Fruit fly (Drosophila melanogaster): ENCODE measurements around the gene CG42465.

CG42465 gene

DNA sequence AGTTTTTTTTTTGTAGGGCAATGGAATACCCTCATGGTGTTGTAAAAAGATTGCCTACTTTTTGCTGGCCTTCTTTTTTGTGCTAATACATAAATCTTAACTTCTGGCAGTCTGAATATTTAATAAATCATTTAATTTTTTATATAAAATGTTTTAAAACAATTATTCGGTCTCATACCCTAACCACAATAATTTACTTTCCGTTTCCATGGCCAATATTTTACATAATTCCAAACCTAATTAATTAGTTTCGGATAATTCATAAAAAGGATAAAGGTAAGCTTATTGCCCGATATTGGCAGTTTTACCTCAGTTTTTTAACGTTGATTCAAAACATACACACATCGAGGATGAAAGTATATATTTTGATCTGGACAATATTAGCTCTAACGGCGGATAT lies at the start of gene CG42465:
TSS of gene CG42465 (plus strand) at position 301 of the 400 bp plus-strand sequence.
- TF ChIP-seq CG4496 (GFP tag; IDR thresholded peaks at IDR 0.05) (no peak), fd96Ca (GFP tag; IDR thresholded peaks at IDR 0.05) (no peak), D1 (tag; optimal IDR thresholded peaks at IDR 0.05) (no peak), EcR (GFP tag; optimal IDR thresholded peaks at IDR 0.05) (no peak), CG17806 (tag; optimal IDR thresholded peaks at IDR 0.05) (no peak), Pif1B (GFP tag; optimal IDR thresholded peaks at IDR 0.05) (no peak), CG12605 (GFP tag; IDR thresholded peaks at IDR 0.05) (no peak), CG32121 (GFP tag; IDR thresholded peaks at IDR 0.05) (no peak), CG15710 (tag; optimal IDR thresholded peaks at IDR 0.05) (no peak), gl (tag; optimal IDR thresholded peaks at IDR 0.05) (no peak), Snoo (tag; optimal IDR thresholded peaks at IDR 0.05) (no peak), CG13204 (GFP tag; optimal IDR thresholded peaks at IDR 0.05) (no peak), CG9948 (tag; optimal IDR thresholded peaks at IDR 0.05) (no peak)

DNA sequence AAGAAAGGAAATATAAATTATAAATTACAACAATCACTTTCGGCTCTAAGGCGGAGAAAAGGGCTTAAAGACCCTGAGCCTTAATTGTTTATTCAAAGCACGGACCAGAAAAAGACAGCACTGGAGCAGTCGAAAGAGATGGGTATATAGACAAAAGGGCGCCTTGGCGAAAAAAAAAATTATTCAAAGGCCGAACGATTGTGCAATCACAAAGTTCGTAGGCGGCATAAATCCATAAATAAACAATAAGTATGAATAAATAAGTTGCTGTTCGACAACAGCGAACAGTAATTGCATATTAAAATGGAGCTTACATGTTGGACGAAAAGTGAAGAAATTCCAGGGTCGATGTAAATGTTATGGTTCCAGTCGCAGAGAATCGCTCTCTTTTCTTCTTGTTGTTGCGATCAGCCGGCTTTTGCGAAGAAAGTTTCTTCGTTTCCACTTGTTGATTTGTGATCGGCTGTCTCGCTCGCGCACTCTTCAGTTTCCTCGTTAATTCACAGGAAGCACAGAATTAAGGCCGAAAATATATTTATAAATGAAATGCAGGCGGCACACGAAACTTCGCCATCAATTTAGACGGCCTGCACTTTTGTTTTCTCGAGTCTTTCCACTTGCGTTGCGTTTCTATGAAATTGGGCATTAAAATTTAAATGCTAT lies 44.9 kb upstream of the CG42465 start:
- no peak for TF ChIP-seq CG17806 (tag; optimal IDR thresholded peaks at IDR 0.05)
- TF ChIP-seq CG8159 (tag; optimal IDR thresholded peaks at IDR 0.05) = no peak
- no peak for TF ChIP-seq CG9948 (tag; optimal IDR thresholded peaks at IDR 0.05)
- TF ChIP-seq CG34367 (tag; optimal IDR thresholded peaks at IDR 0.05) = no peak
- TF ChIP-seq CG8301 (tag; optimal IDR thresholded peaks at IDR 0.05) = no peak
- no peak for TF ChIP-seq CG32121 (GFP tag; IDR thresholded peaks at IDR 0.05)
- no peak for TF ChIP-seq fd96Ca (GFP tag; IDR thresholded peaks at IDR 0.05)
- no peak for TF ChIP-seq CG15710 (tag; optimal IDR thresholded peaks at IDR 0.05)
- no peak for TF ChIP-seq CG14655 (GFP tag; optimal IDR thresholded peaks at IDR 0.05)
- no peak for TF ChIP-seq CG13204 (GFP tag; optimal IDR thresholded peaks at IDR 0.05)
- no peak for TF ChIP-seq Pif1A (GFP tag; optimal IDR thresholded peaks at IDR 0.05)
- no peak for TF ChIP-seq D1 (tag; optimal IDR thresholded peaks at IDR 0.05)
- no peak for TF ChIP-seq EcR (GFP tag; optimal IDR thresholded peaks at IDR 0.05)
- no peak for TF ChIP-seq CG4496 (GFP tag; IDR thresholded peaks at IDR 0.05)
- no peak for TF ChIP-seq CG10348 (GFP tag; IDR thresholded peaks at IDR 0.05)
- TF ChIP-seq Snoo (tag; optimal IDR thresholded peaks at IDR 0.05) = no peak
- TF ChIP-seq Pif1B (GFP tag; optimal IDR thresholded peaks at IDR 0.05) = no peak
- TF ChIP-seq gl (tag; optimal IDR thresholded peaks at IDR 0.05) = no peak
- TF ChIP-seq rn (GFP tag; IDR thresholded peaks at IDR 0.05) = no peak

DNA sequence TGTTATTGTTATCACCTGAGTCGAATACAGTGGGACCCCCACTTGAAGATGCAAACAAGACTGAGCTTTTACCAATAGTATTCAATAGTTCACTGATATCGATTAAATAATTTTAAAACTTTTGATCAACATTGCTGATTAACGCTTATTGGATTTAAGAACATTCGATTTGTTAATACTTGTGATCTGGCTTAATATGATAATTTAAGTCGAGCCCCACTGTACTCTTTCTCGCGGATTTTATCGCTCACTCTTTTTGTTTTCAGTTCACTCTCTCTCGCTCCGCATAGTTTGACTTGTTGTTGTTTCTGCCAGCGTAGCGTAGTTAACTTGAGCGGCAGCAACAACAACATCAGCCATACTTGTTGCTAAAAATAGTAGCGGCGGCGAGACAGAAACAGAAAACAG lies 44.3 kb upstream of the CG42465 start:
- TF ChIP-seq CG14655 (GFP tag; optimal IDR thresholded peaks at IDR 0.05) = peak; percentile 98
- TF ChIP-seq Pif1B (GFP tag; optimal IDR thresholded peaks at IDR 0.05) = peak; percentile 99
- TF ChIP-seq CG34367 (tag; optimal IDR thresholded peaks at IDR 0.05) = peak; percentile 97
- peak; percentile 91 for TF ChIP-seq CG10348 (GFP tag; IDR thresholded peaks at IDR 0.05)
- peak; percentile 95 for TF ChIP-seq D1 (tag; optimal IDR thresholded peaks at IDR 0.05)
- TF ChIP-seq CG4496 (GFP tag; IDR thresholded peaks at IDR 0.05) = peak; percentile 99
- TF ChIP-seq CG32121 (GFP tag; IDR thresholded peaks at IDR 0.05) = peak; percentile 98
- peak; percentile 98 for TF ChIP-seq CG17806 (tag; optimal IDR thresholded peaks at IDR 0.05)
- TF ChIP-seq CG12605 (GFP tag; IDR thresholded peaks at IDR 0.05) = peak; percentile 98
- TF ChIP-seq CG15710 (tag; optimal IDR thresholded peaks at IDR 0.05) = peak; percentile 98
- TF ChIP-seq CG8159 (tag; optimal IDR thresholded peaks at IDR 0.05) = peak; percentile 98
- peak; percentile 97 for TF ChIP-seq rn (GFP tag; IDR thresholded peaks at IDR 0.05)
- peak; percentile 99 for TF ChIP-seq Snoo (tag; optimal IDR thresholded peaks at IDR 0.05)
- TF ChIP-seq CG8301 (tag; optimal IDR thresholded peaks at IDR 0.05) = peak; percentile 99
- peak; percentile 99 for TF ChIP-seq Ets98B (GFP tag; IDR thresholded peaks at IDR 0.05)
- peak; percentile 93 for TF ChIP-seq CG13204 (GFP tag; optimal IDR thresholded peaks at IDR 0.05)
- peak; percentile 68 for TF ChIP-seq EcR (GFP tag; optimal IDR thresholded peaks at IDR 0.05)
- peak; percentile 99 for TF ChIP-seq Pif1A (GFP tag; optimal IDR thresholded peaks at IDR 0.05)
- TF ChIP-seq CG9948 (tag; optimal IDR thresholded peaks at IDR 0.05) = peak; percentile 98
- peak; percentile 97 for TF ChIP-seq gl (tag; optimal IDR thresholded peaks at IDR 0.05)
- peak; percentile 99 for TF ChIP-seq fd96Ca (GFP tag; IDR thresholded peaks at IDR 0.05)

DNA sequence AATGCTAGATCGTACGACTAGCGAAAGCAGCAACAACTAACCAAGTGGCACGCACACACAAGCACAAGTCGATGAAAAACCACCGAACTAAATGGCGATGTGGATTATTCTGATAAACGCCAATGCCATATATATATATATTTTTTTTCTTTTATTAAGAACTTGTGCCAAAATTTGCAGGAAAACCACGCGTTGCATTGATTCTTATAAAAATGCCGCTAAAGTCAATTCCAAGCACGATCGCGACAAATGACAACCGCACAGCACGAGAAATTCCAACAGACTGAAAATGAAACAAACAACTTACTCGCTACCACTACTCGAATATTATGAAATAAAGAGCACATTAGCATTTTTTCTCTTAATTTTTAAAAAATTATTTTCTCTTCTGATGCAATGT lies 43.3 kb upstream of the CG42465 start, which contains the start of gene for:
TSS of gene for (minus strand) at position 287 of the 400 bp plus-strand sequence.
- peak; percentile 15; the same call in 1 of the 2 replicates for TF ChIP-seq CG32121 (GFP tag; IDR thresholded peaks at IDR 0.05)
- TF ChIP-seq CG15710 (tag; optimal IDR thresholded peaks at IDR 0.05) = no peak
- no peak for TF ChIP-seq Snoo (tag; optimal IDR thresholded peaks at IDR 0.05)
- no peak for TF ChIP-seq CG10348 (GFP tag; IDR thresholded peaks at IDR 0.05)
- no peak for TF ChIP-seq Pif1B (GFP tag; optimal IDR thresholded peaks at IDR 0.05)
- no peak for TF ChIP-seq fd96Ca (GFP tag; IDR thresholded peaks at IDR 0.05)
- peak; percentile 2 for TF ChIP-seq CG17806 (tag; optimal IDR thresholded peaks at IDR 0.05)
- no peak for TF ChIP-seq CG12605 (GFP tag; IDR thresholded peaks at IDR 0.05)
- TF ChIP-seq gl (tag; optimal IDR thresholded peaks at IDR 0.05) = no peak
- no peak for TF ChIP-seq Pif1A (GFP tag; optimal IDR thresholded peaks at IDR 0.05)
- no peak for TF ChIP-seq EcR (GFP tag; optimal IDR thresholded peaks at IDR 0.05)
- no peak for TF ChIP-seq CG8301 (tag; optimal IDR thresholded peaks at IDR 0.05)
- peak; percentile 6; the same call in 1 of the 2 replicates for TF ChIP-seq Ets98B (GFP tag; IDR thresholded peaks at IDR 0.05)

DNA sequence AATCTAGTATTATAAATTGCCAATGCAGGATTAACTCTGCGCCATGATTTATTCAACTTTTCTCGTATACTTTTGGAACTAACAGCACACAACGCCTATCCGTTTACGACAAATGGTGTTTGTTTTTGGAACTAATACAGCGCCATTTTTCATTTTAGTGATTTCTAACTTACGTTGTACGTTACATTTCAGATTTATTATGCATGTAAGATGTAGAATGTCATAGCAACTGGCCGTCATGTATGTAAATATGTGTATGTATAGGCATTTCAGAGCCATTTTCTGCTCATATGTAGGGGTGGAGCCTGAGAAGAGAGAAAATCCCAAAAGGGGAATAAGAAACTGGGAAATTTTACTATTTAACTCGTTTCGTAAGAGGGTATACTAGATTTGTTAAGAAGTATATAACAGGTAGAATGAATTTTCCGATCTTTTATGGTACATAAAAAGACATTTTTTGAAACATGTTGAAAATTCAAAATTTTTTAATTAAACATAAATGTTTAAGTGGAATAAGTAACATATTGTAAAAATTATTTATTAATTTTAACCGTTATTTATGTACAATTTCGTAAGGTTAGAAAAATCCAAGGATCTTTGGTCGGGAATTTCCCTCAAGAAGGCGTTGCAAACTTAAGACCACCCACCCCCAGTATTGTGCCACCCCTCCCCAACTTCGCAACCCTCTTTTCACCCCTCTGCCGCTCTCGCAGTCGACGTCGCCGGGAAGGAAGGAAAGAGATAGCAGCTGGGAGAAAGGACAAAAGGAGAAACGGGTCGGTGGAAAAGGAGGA lies 42.4 kb upstream of the CG42465 start:
- peak; percentile 11 for TF ChIP-seq CG17806 (tag; optimal IDR thresholded peaks at IDR 0.05)
- no peak for TF ChIP-seq CG34367 (tag; optimal IDR thresholded peaks at IDR 0.05)
- TF ChIP-seq Pif1A (GFP tag; optimal IDR thresholded peaks at IDR 0.05) = no peak
- TF ChIP-seq CG8301 (tag; optimal IDR thresholded peaks at IDR 0.05) = peak; percentile 41
- no peak for TF ChIP-seq gl (tag; optimal IDR thresholded peaks at IDR 0.05)
- no peak for TF ChIP-seq EcR (GFP tag; optimal IDR thresholded peaks at IDR 0.05)
- TF ChIP-seq Snoo (tag; optimal IDR thresholded peaks at IDR 0.05) = no peak
- TF ChIP-seq CG9948 (tag; optimal IDR thresholded peaks at IDR 0.05) = peak; percentile 29
- TF ChIP-seq rn (GFP tag; IDR thresholded peaks at IDR 0.05) = no peak
- 0 out of 2 replicates have a peak, but pooled peaks have one; percentile 53 for TF ChIP-seq Ets98B (GFP tag; IDR thresholded peaks at IDR 0.05)
- TF ChIP-seq CG10348 (GFP tag; IDR thresholded peaks at IDR 0.05) = no peak
- TF ChIP-seq D1 (tag; optimal IDR thresholded peaks at IDR 0.05) = peak; percentile 43
- no peak for TF ChIP-seq Pif1B (GFP tag; optimal IDR thresholded peaks at IDR 0.05)
- TF ChIP-seq CG13204 (GFP tag; optimal IDR thresholded peaks at IDR 0.05) = no peak
- no peak for TF ChIP-seq fd96Ca (GFP tag; IDR thresholded peaks at IDR 0.05)
- 0 out of 3 replicates have a peak, but pooled peaks have one; percentile 40 for TF ChIP-seq CG4496 (GFP tag; IDR thresholded peaks at IDR 0.05)
- TF ChIP-seq CG15710 (tag; optimal IDR thresholded peaks at IDR 0.05) = peak; percentile 43
- peak; percentile 51 for TF ChIP-seq CG14655 (GFP tag; optimal IDR thresholded peaks at IDR 0.05)
- TF ChIP-seq CG8159 (tag; optimal IDR thresholded peaks at IDR 0.05) = peak; percentile 53
- no peak for TF ChIP-seq CG12605 (GFP tag; IDR thresholded peaks at IDR 0.05)
- TF ChIP-seq CG32121 (GFP tag; IDR thresholded peaks at IDR 0.05) = peak; percentile 36; the same call in 1 of the 2 replicates

Measured in whole organism, pupa.